Fruit fly (Drosophila melanogaster): ENCODE data around the gene Argp.
A peak's percentile ranks its signal among the peaks of the same experiment; 100 is the strongest.

Argp gene

dm6 chr3R:13684569-13685402 is 25.0 kb downstream of the Argp start:
- TF ChIP-seq lola (GFP tag; optimal IDR thresholded peaks at IDR 0.05) (no peak), h (GFP tag; optimal IDR thresholded peaks at IDR 0.05) (peak; percentile 62), Abd-B (GFP tag; optimal IDR thresholded peaks at IDR 0.05) (peak; percentile 19), psq (GFP tag; optimal IDR thresholded peaks at IDR 0.05) (peak; percentile 99), Dif (GFP tag; optimal IDR thresholded peaks at IDR 0.05; ENCODE audit: partially characterized antibody) (peak; percentile 9), rgr (GFP tag; optimal IDR thresholded peaks at IDR 0.05) (peak; percentile 5), dsf (GFP tag; optimal IDR thresholded peaks at IDR 0.05; ENCODE audit: borderline replicate concordance) (no peak), br (GFP tag; optimal IDR thresholded peaks at IDR 0.05) (no peak), fru (GFP tag; optimal IDR thresholded peaks at IDR 0.05) (no peak), woc (GFP tag; optimal IDR thresholded peaks at IDR 0.05) (no peak), N (GFP tag; optimal IDR thresholded peaks at IDR 0.05) (peak; percentile 58), Hnf4 (GFP tag; optimal IDR thresholded peaks at IDR 0.05) (peak; percentile 32), dl (GFP tag; optimal IDR thresholded peaks at IDR 0.05; ENCODE audit: insufficient read depth in 1 of 2, partially characterized antibody in 2 of 2) (peak in 1 of 2 experiments; percentile 27), foxo (GFP tag; optimal IDR thresholded peaks at IDR 0.05) (peak in 1 of 2 experiments; percentile 14), pan (optimal IDR thresholded peaks at IDR 0.05) (no peak), OdsH (GFP tag; optimal IDR thresholded peaks at IDR 0.05) (peak; percentile 25)

- peak; percentile 26 for TF ChIP-seq HLH106 (tag; optimal IDR thresholded peaks at IDR 0.05)
- TF ChIP-seq foxo (GFP tag; optimal IDR thresholded peaks at IDR 0.05): peak; percentile 1
- no peak for TF ChIP-seq CG32264 (GFP tag; optimal IDR thresholded peaks at IDR 0.05)
- TF ChIP-seq Vsx2 (GFP tag; optimal IDR thresholded peaks at IDR 0.05; ENCODE audit: partially characterized antibody): peak; percentile 88
- TF ChIP-seq Sp1 (GFP tag; optimal IDR thresholded peaks at IDR 0.05): no peak
- peak; percentile 32 for TF ChIP-seq Hr83 (GFP tag; optimal IDR thresholded peaks at IDR 0.05; ENCODE audit: poor library complexity, severe bottlenecking)
- peak; percentile 6 for TF ChIP-seq CG9705 (GFP tag; optimal IDR thresholded peaks at IDR 0.05)
- peak; percentile 46 for TF ChIP-seq Myc (optimal IDR thresholded peaks at IDR 0.05)
- TF ChIP-seq N (GFP tag; optimal IDR thresholded peaks at IDR 0.05): peak; percentile 34
- peak; percentile 77 to 95 for TF ChIP-seq dl (GFP tag; optimal IDR thresholded peaks at IDR 0.05; ENCODE audit: insufficient read depth in 1 of 2, partially characterized antibody in 2 of 2)
- TF ChIP-seq OdsH (GFP tag; optimal IDR thresholded peaks at IDR 0.05): no peak
- TF ChIP-seq lola (GFP tag; optimal IDR thresholded peaks at IDR 0.05): peak; percentile 50
- peak; percentile 97 for TF ChIP-seq Dif (GFP tag; optimal IDR thresholded peaks at IDR 0.05; ENCODE audit: partially characterized antibody)
Observed at dm6 chr3R:13683624-13684568, 25.8 kb downstream of the Argp start, which contains the start of gene flfl. TSS of gene flfl (plus strand) at chr3R:13683921.

- no peak for TF ChIP-seq h (GFP tag; optimal IDR thresholded peaks at IDR 0.05)
- TF ChIP-seq Hr83 (GFP tag; optimal IDR thresholded peaks at IDR 0.05; ENCODE audit: poor library complexity, severe bottlenecking): no peak
- TF ChIP-seq sage (GFP tag; optimal IDR thresholded peaks at IDR 0.05): no peak
- TF ChIP-seq Hr78 (GFP tag; optimal IDR thresholded peaks at IDR 0.05): no peak
- TF ChIP-seq br (GFP tag; optimal IDR thresholded peaks at IDR 0.05): no peak
- no peak for TF ChIP-seq woc (GFP tag; optimal IDR thresholded peaks at IDR 0.05)
- TF ChIP-seq foxo (GFP tag; optimal IDR thresholded peaks at IDR 0.05): no peak
- no peak for TF ChIP-seq dmrt93B (GFP tag; optimal IDR thresholded peaks at IDR 0.05)
Observed at dm6 chr3R:13682994-13683623, 26.6 kb downstream of the Argp start.

Data from whole organism, wandering third instar larva.